Fruit fly (Drosophila melanogaster) whole organism, embryonic: Measurements from ENCODE around the gene CG15152.

Source experiments
- Adf1 ChIP-seq: fragments of 200-800 bp; sonication (Bioruptor generic); IDR thresholded peaks from 2 replicates; pipeline ENCODE4 v1.3.6; 2022; ENCODE audit warnings: missing biosample characterization, missing genetic modification characterization
- Atf-2 ChIP-seq: fragments of 200-800 bp; sonication (Bioruptor generic); optimal IDR thresholded peaks from 2 replicates; lab custom pipeline; 2016; ENCODE audit warnings: missing biosample characterization, missing genetic modification characterization
- B-H2 ChIP-seq: fragments of 200-800 bp; sonication (Bioruptor generic); optimal IDR thresholded peaks from 2 replicates; lab custom pipeline; 2018; ENCODE audit warnings: missing biosample characterization, mild to moderate bottlenecking, missing genetic modification characterization
- CG10543 ChIP-seq: fragments of 200-800 bp; sonication (Bioruptor generic); optimal IDR thresholded peaks from 3 replicates; lab custom pipeline; 2017; ENCODE audit warnings: missing biosample characterization, mild to moderate bottlenecking, missing genetic modification characterization, moderate library complexity
- CG11723 ChIP-seq: fragments of 200-800 bp; sonication (Bioruptor generic); optimal IDR thresholded peaks from 2 replicates; lab custom pipeline; 2017; ENCODE audit warnings: missing biosample characterization, mild to moderate bottlenecking, missing genetic modification characterization
- CG17829 ChIP-seq: fragments of 200-800 bp; optimal IDR thresholded peaks from 2 replicates; lab custom pipeline; 2019; ENCODE audit warnings: missing biosample characterization, mild to moderate bottlenecking, missing genetic modification characterization, moderate library complexity
- CG18619 ChIP-seq: fragments of 200-800 bp; sonication (Bioruptor generic); optimal IDR thresholded peaks from 3 replicates; lab custom pipeline; 2017; ENCODE audit warnings: missing biosample characterization, mild to moderate bottlenecking, missing genetic modification characterization
- CG31365 ChIP-seq: fragments of 200-800 bp; sonication (Bioruptor generic); optimal IDR thresholded peaks from 2 replicates; lab custom pipeline; 2018; ENCODE audit warnings: missing biosample characterization, mild to moderate bottlenecking, missing genetic modification characterization
- CG31441 ChIP-seq: fragments of 200-800 bp; sonication (Bioruptor generic); IDR thresholded peaks from 2 replicates; pipeline ENCODE4 v1.3.6; 2022; ENCODE audit warnings: missing biosample characterization, missing genetic modification characterization
- CG3163 ChIP-seq: fragments of 200-800 bp; sonication (Bioruptor generic); optimal IDR thresholded peaks from 3 replicates; lab custom pipeline; 2016; ENCODE audit warnings: missing biosample characterization, missing genetic modification characterization
- CG42726 ChIP-seq: fragments of 200-800 bp; sonication (Bioruptor generic); IDR thresholded peaks from 2 replicates; pipeline ENCODE4 v1.3.6; 2022; ENCODE audit warnings: missing biosample characterization, missing genetic modification characterization; ENCODE audit not compliant: partially characterized antibody
- CG4360 ChIP-seq: fragments of 200-800 bp; sonication (Bioruptor generic); IDR thresholded peaks from 2 replicates; pipeline ENCODE4 v1.3.6; 2022; ENCODE audit warnings: missing biosample characterization, missing genetic modification characterization
- CG4854 ChIP-seq: fragments of 200-800 bp; sonication (Bioruptor generic); optimal IDR thresholded peaks from 2 replicates; lab custom pipeline; 2016; ENCODE audit warnings: missing biosample characterization, missing genetic modification characterization, inconsistent platforms
- CG5953 ChIP-seq: fragments of 200-800 bp; sonication (Bioruptor generic); IDR thresholded peaks from 2 replicates; pipeline ENCODE4 v1.3.6; 2022; ENCODE audit warnings: missing biosample characterization, missing genetic modification characterization
- CG7786 ChIP-seq: fragments of 200-800 bp; sonication (Bioruptor generic); optimal IDR thresholded peaks from 2 replicates; lab custom pipeline; 2016; ENCODE audit warnings: missing biosample characterization, missing genetic modification characterization
- CG7839 ChIP-seq: fragments of 200-800 bp; sonication (Bioruptor generic); optimal IDR thresholded peaks from 3 replicates; lab custom pipeline; 2018; ENCODE audit warnings: missing biosample characterization, mild to moderate bottlenecking, missing genetic modification characterization, moderate library complexity
- CG7928 ChIP-seq: fragments of 200-800 bp; sonication (Bioruptor generic); optimal IDR thresholded peaks from 2 replicates; lab custom pipeline; 2017; ENCODE audit warnings: missing biosample characterization, mild to moderate bottlenecking, missing genetic modification characterization
- CG7987 ChIP-seq: fragments of 200-800 bp; sonication (Bioruptor generic); optimal IDR thresholded peaks from 2 replicates; lab custom pipeline; 2018; ENCODE audit warnings: missing biosample characterization, mild to moderate bottlenecking, missing genetic modification characterization, moderate library complexity
- CG8944 ChIP-seq: fragments of 200-800 bp; sonication (Bioruptor generic); optimal IDR thresholded peaks from 3 replicates; lab custom pipeline; 2016; ENCODE audit warnings: missing biosample characterization, missing genetic modification characterization
- CG9609 ChIP-seq: fragments of 200-800 bp; sonication (Bioruptor generic); optimal IDR thresholded peaks from 3 replicates; lab custom pipeline; 2016; ENCODE audit warnings: missing biosample characterization, missing genetic modification characterization
- CG9876 ChIP-seq: fragments of 200-800 bp; sonication (Bioruptor generic); optimal IDR thresholded peaks from 2 replicates; lab custom pipeline; 2016; ENCODE audit warnings: missing biosample characterization, missing genetic modification characterization
- Dad ChIP-seq: fragments of 200-800 bp; sonication (Bioruptor generic); optimal IDR thresholded peaks from 3 replicates; lab custom pipeline; 2016; ENCODE audit warnings: missing biosample characterization, missing genetic modification characterization
- Ets97D ChIP-seq: fragments of 200-800 bp; sonication (Bioruptor generic); optimal IDR thresholded peaks from 3 replicates; lab custom pipeline; 2016; ENCODE audit warnings: missing biosample characterization, missing genetic modification characterization
- Hmr ChIP-seq: fragments of 200-800 bp; sonication (Bioruptor generic); optimal IDR thresholded peaks from 3 replicates; lab custom pipeline; 2017; ENCODE audit warnings: mild to moderate bottlenecking, missing biosample characterization, missing genetic modification reagents, missing genetic modification characterization
- Jarid2 ChIP-seq: fragments of 200-800 bp; sonication (Bioruptor generic); optimal IDR thresholded peaks from 3 replicates; lab custom pipeline; 2017; ENCODE audit warnings: mild to moderate bottlenecking, missing biosample characterization, missing genetic modification reagents, missing genetic modification characterization
- MTF-1 ChIP-seq: fragments of 200-800 bp; sonication (Bioruptor generic); optimal IDR thresholded peaks from 2 replicates; lab custom pipeline; 2018; ENCODE audit warnings: missing biosample characterization, mild to moderate bottlenecking, missing genetic modification characterization, borderline replicate concordance
- Mrtf ChIP-seq: fragments of 200-800 bp; sonication (Bioruptor generic); IDR thresholded peaks from 3 replicates; pipeline ENCODE4 v1.3.6; 2022; ENCODE audit warnings: missing biosample characterization, missing genetic modification characterization
- NC2β ChIP-seq: fragments of 200-800 bp; sonication (Bioruptor generic); optimal IDR thresholded peaks from 2 replicates; lab custom pipeline; 2016; ENCODE audit warnings: missing biosample characterization, missing genetic modification characterization
- NfI ChIP-seq: fragments of 200-800 bp; sonication (Bioruptor generic); optimal IDR thresholded peaks from 3 replicates; lab custom pipeline; 2018; ENCODE audit warnings: missing biosample characterization, mild to moderate bottlenecking, missing genetic modification characterization, moderate library complexity
- PHDP ChIP-seq: fragments of 200-800 bp; sonication (Bioruptor generic); optimal IDR thresholded peaks from 3 replicates; lab custom pipeline; 2018; ENCODE audit warnings: missing biosample characterization, mild to moderate bottlenecking, missing genetic modification characterization, moderate library complexity
- Rfx ChIP-seq: fragments of 200-800 bp; sonication (Bioruptor generic); IDR thresholded peaks from 2 replicates; pipeline ENCODE4 v1.3.6; 2022; ENCODE audit warnings: missing biosample characterization, missing genetic modification characterization
- Rx ChIP-seq: fragments of 200-800 bp; sonication (Bioruptor generic); IDR thresholded peaks from 2 replicates; pipeline ENCODE4 v1.3.6; 2022; ENCODE audit warnings: missing biosample characterization, missing genetic modification characterization
- Sry-δ ChIP-seq: fragments of 200-800 bp; sonication (Bioruptor generic); optimal IDR thresholded peaks from 2 replicates; lab custom pipeline; 2016; ENCODE audit warnings: missing biosample characterization, missing genetic modification characterization
- Taf1 ChIP-seq: fragments of 200-800 bp; sonication (Bioruptor generic); IDR thresholded peaks from 2 replicates; pipeline ENCODE4 v1.3.6; 2022; ENCODE audit warnings: missing biosample characterization, missing genetic modification characterization
- ash1 ChIP-seq: fragments of 200-800 bp; sonication (Bioruptor generic); optimal IDR thresholded peaks from 2 replicates; lab custom pipeline; 2018; ENCODE audit warnings: missing biosample characterization, mild to moderate bottlenecking, missing genetic modification characterization
- dm ChIP-seq: fragments of 200-800 bp; sonication (Bioruptor generic); optimal IDR thresholded peaks from 3 replicates; lab custom pipeline; 2016; ENCODE audit warnings: missing biosample characterization, missing genetic modification characterization
- dpn ChIP-seq, 2 experiments: fragments of 200-800 bp; sonication (Bioruptor generic); optimal IDR thresholded peaks; 3 replicates each; lab custom pipeline; 2016; ENCODE audit warnings: missing biosample characterization in 2 of 2, missing genetic modification characterization in 2 of 2
- eyg ChIP-seq: fragments of 200-800 bp; sonication (Bioruptor generic); optimal IDR thresholded peaks from 3 replicates; lab custom pipeline; 2016; ENCODE audit warnings: missing biosample characterization, missing genetic modification characterization
- lab ChIP-seq: fragments of 200-800 bp; sonication (Bioruptor generic); optimal IDR thresholded peaks from 3 replicates; lab custom pipeline; 2017; ENCODE audit warnings: missing biosample characterization, missing genetic modification characterization, mild to moderate bottlenecking, moderate library complexity, missing genetic modification reagents
- mirr ChIP-seq: fragments of 200-800 bp; sonication (Bioruptor generic); optimal IDR thresholded peaks from 3 replicates; lab custom pipeline; 2018; ENCODE audit warnings: missing biosample characterization, mild to moderate bottlenecking, missing genetic modification characterization
- nau ChIP-seq: fragments of 200-800 bp; sonication (Bioruptor generic); optimal IDR thresholded peaks from 3 replicates; lab custom pipeline; 2017; ENCODE audit warnings: missing biosample characterization, mild to moderate bottlenecking, missing genetic modification characterization, missing genetic modification reagents
- pan ChIP-seq, 4 experiments: fragments of >200 bp in 3 of 4; fragments of 200-800 bp in 1 of 4; sonication (Bioruptor generic) in 1 of 4; optimal IDR thresholded peaks in 3 of 4; IDR thresholded peaks in 1 of 4; 2 replicates each; pipeline versions ENCODE4 v1.3.6 to Lab custom; 2017 to 2022; ENCODE audit warnings: missing biosample characterization in 2 of 4, missing genetic modification characterization in 2 of 4, mixed read lengths in 1 of 4
- repo ChIP-seq: fragments of 200-800 bp; sonication (Bioruptor generic); optimal IDR thresholded peaks from 2 replicates; lab custom pipeline; 2016; ENCODE audit warnings: missing biosample characterization, missing genetic modification characterization
- row ChIP-seq: fragments of 200-800 bp; sonication (Bioruptor generic); IDR thresholded peaks from 3 replicates; pipeline ENCODE4 v1.3.6; 2022; ENCODE audit warnings: missing biosample characterization, missing genetic modification characterization
- sug ChIP-seq: fragments of 200-800 bp; optimal IDR thresholded peaks from 2 replicates; lab custom pipeline; 2019; ENCODE audit warnings: missing biosample characterization, mild to moderate bottlenecking, missing genetic modification characterization, moderate library complexity
- tll ChIP-seq, 2 experiments: fragments of 200-800 bp in 1 of 2; fragments of >200 bp in 1 of 2; sonication (Bioruptor generic) in 1 of 2; optimal IDR thresholded peaks; 2 replicates each; lab custom pipeline; 2017 to 2019; ENCODE audit warnings: missing biosample characterization in 2 of 2, missing genetic modification characterization in 2 of 2, mild to moderate bottlenecking in 1 of 2, moderate library complexity in 1 of 2
- tna ChIP-seq: fragments of 200-800 bp; sonication (Bioruptor generic); IDR thresholded peaks from 2 replicates; pipeline ENCODE4 v1.3.6; 2022; ENCODE audit warnings: missing biosample characterization, missing genetic modification characterization; ENCODE audit not compliant: partially characterized antibody
- unpg ChIP-seq: fragments of 200-800 bp; sonication (Bioruptor generic); optimal IDR thresholded peaks from 3 replicates; lab custom pipeline; 2018; ENCODE audit warnings: missing biosample characterization, mild to moderate bottlenecking, missing genetic modification characterization, moderate library complexity
- vfl ChIP-seq: fragments of 200-800 bp; sonication (Bioruptor generic); optimal IDR thresholded peaks from 2 replicates; lab custom pipeline; 2016; ENCODE audit warnings: missing biosample characterization, missing genetic modification characterization

CG15152 gene

DNA sequence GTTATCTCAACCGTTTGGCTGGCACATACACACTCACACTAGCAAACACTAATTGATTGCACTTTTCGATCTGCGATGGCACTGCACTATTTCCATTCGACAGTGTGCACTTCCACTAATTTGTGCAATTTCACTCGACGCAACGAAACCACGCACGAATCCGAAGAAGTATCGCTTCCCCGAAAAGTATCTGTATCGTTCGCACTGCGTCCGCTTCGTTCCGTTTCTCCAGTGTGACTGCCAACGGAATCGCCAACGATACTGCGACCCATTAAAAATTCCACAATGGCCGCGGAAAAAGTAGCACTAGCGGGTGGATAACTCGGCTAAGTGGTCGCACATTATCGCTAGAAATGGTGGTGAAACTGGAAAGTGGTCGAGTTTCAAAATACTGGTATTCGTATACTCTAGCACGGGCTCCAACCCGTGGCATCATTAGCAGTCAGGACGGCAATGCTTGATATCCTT is 37.9 kb downstream of the CG15152 start, which contains the start of gene Socs36E (continued):
- TF ChIP-seq mirr (GFP tag; lab: Kevin White, UChicago) = peak; percentile 39
- peak; percentile 85 for TF ChIP-seq CG17829
- TF ChIP-seq repo = peak; percentile 59
- TF ChIP-seq unpg (GFP tag; lab: Kevin White, UChicago) = peak; percentile 48
- TF ChIP-seq Sry-δ (GFP tag; lab: Kevin White, UChicago) = peak; percentile 66
- no peak for TF ChIP-seq Rx (GFP tag; lab: Robert Waterston, UW)
- TF ChIP-seq Taf1 (GFP tag; lab: Robert Waterston, UW) = no peak
- peak; percentile 90 for TF ChIP-seq Hmr (GFP tag; lab: Kevin White, UChicago)
- 0 out of 2 replicates have a peak, but pooled peaks have one; percentile 19 for TF ChIP-seq CG5953 (GFP tag; lab: Robert Waterston, UW)
- peak; percentile 62 for TF ChIP-seq CG7987 (GFP tag; lab: Kevin White, UChicago)
- peak; percentile 44 for TF ChIP-seq CG31365
- TF ChIP-seq B-H2 (GFP tag; lab: Kevin White, UChicago) = peak; percentile 69
- TF ChIP-seq Adf1 (GFP tag; lab: Robert Waterston, UW) = peak; percentile 23; the same call in 1 of the 2 replicates
- TF ChIP-seq CG7928 (GFP tag; lab: Kevin White, UChicago) = peak; percentile 61
- peak; percentile 91 for TF ChIP-seq Ets97D (GFP tag; lab: Kevin White, UChicago)
- TF ChIP-seq CG10543 = no peak
- TF ChIP-seq CG11723 (GFP tag; lab: Kevin White, UChicago) = no peak
- peak; percentile 46 for TF ChIP-seq Dad (GFP tag; lab: Kevin White, UChicago)
- peak; percentile 13 for TF ChIP-seq CG9876 (GFP tag; lab: Kevin White, UChicago)
- TF ChIP-seq row (GFP tag; lab: Robert Waterston, UW) = peak; percentile 53
- TF ChIP-seq Atf-2 = peak; percentile 11
- 0 out of 2 replicates have a peak, but pooled peaks have one; percentile 40 for TF ChIP-seq CG4360 (GFP tag; lab: Robert Waterston, UW)
- peak; percentile 48 to 50 for TF ChIP-seq dpn (GFP tag; optimal IDR thresholded peaks at IDR 0.05; lab: Kevin White, UChicago)
- peak; percentile 10 for TF ChIP-seq lab
- TF ChIP-seq MTF-1 = peak; percentile 1
- peak; percentile 46 for TF ChIP-seq CG7786 (GFP tag; lab: Kevin White, UChicago)
- TF ChIP-seq tll (GFP tag; optimal IDR thresholded peaks at IDR 0.05; lab: Kevin White, UChicago) = peak in 1 of 2 experiments; percentile 47
- TF ChIP-seq CG42726 (GFP tag; lab: Robert Waterston, UW) = peak; percentile 84
- TF ChIP-seq CG7839 (tag; lab: Kevin White, UChicago) = peak; percentile 22
- no peak for TF ChIP-seq Mrtf
- TF ChIP-seq nau = no peak
- peak; percentile 26 for TF ChIP-seq CG9609 (GFP tag; lab: Kevin White, UChicago)
- no peak for TF ChIP-seq CG31441
- TF ChIP-seq vfl (GFP tag; lab: Kevin White, UChicago) = peak; percentile 52
- TF ChIP-seq NfI (GFP tag; lab: Kevin White, UChicago) = peak; percentile 37
- TF ChIP-seq tna (GFP tag; lab: Robert Waterston, UW) = peak; percentile 63; the same call in 1 of the 2 replicates
- peak; percentile 80 for TF ChIP-seq dm
- TF ChIP-seq CG4854 = no peak
- TF ChIP-seq pan (optimal IDR thresholded peaks at IDR 0.05; lab: Kevin White, UChicago) = no peak
- TF ChIP-seq pan (GFP tag; optimal IDR thresholded peaks at IDR 0.05 in 1 of 2, IDR thresholded peaks at IDR 0.05 in 1 of 2) = peak in 1 of 2 experiments; percentile 5
- peak; percentile 59 for TF ChIP-seq Rfx (GFP tag; lab: Robert Waterston, UW)
- TF ChIP-seq ash1 (GFP tag; lab: Kevin White, UChicago) = peak; percentile 50
- TF ChIP-seq eyg (GFP tag; lab: Kevin White, UChicago) = no peak
- TF ChIP-seq PHDP = peak; percentile 45
- TF ChIP-seq NC2β (GFP tag; lab: Kevin White, UChicago) = peak; percentile 70
- peak; percentile 30 for TF ChIP-seq CG8944 (GFP tag; lab: Kevin White, UChicago)
- TF ChIP-seq sug (tag; lab: Kevin White, UChicago) = peak; percentile 52
- TF ChIP-seq Jarid2 = peak; percentile 95
- peak; percentile 7 for TF ChIP-seq CG18619
- TF ChIP-seq CG3163 (GFP tag; lab: Kevin White, UChicago) = peak; percentile 50
